Fruit fly (Drosophila melanogaster) whole organism, embryonic: ENCODE results near the gene fend.

Experiments used
- Adf1 ChIP-seq: fragments of 200-800 bp; sonication (Bioruptor generic); IDR thresholded peaks from 2 replicates; pipeline ENCODE4 v1.3.6; 2022; ENCODE audit warnings: missing biosample characterization, missing genetic modification characterization
- CG10543 ChIP-seq: fragments of 200-800 bp; sonication (Bioruptor generic); optimal IDR thresholded peaks from 3 replicates; lab custom pipeline; 2017; ENCODE audit warnings: missing biosample characterization, mild to moderate bottlenecking, missing genetic modification characterization, moderate library complexity
- CG11398 ChIP-seq: fragments of 200-800 bp; sonication (Bioruptor generic); optimal IDR thresholded peaks from 2 replicates; lab custom pipeline; 2016; ENCODE audit warnings: missing biosample characterization, missing genetic modification characterization
- CG1233 ChIP-seq: fragments of 200-800 bp; sonication (Bioruptor generic); optimal IDR thresholded peaks from 4 replicates; lab custom pipeline; 2018; ENCODE audit warnings: missing biosample characterization, mild to moderate bottlenecking, missing genetic modification characterization
- CG13624 ChIP-seq: fragments of 200-800 bp; sonication (Bioruptor generic); optimal IDR thresholded peaks from 2 replicates; lab custom pipeline; 2016; ENCODE audit warnings: missing biosample characterization, missing genetic modification characterization
- CG13894 ChIP-seq: fragments of 200-800 bp; sonication (Bioruptor generic); optimal IDR thresholded peaks from 3 replicates; lab custom pipeline; 2018; ENCODE audit warnings: missing biosample characterization, mild to moderate bottlenecking, missing genetic modification characterization, moderate library complexity
- CG14014 ChIP-seq: fragments of 200-800 bp; sonication (Bioruptor generic); IDR thresholded peaks from 2 replicates; pipeline ENCODE4 v1.3.6; 2022; ENCODE audit warnings: missing biosample characterization, missing genetic modification characterization
- CG18476 ChIP-seq: fragments of 200-800 bp; sonication (Bioruptor generic); optimal IDR thresholded peaks from 2 replicates; lab custom pipeline; 2016; ENCODE audit warnings: missing biosample characterization, mild to moderate bottlenecking, missing genetic modification characterization
- CG31224 ChIP-seq: fragments of 200-800 bp; sonication (Bioruptor generic); IDR thresholded peaks from 2 replicates; pipeline ENCODE4 v1.3.6; 2022; ENCODE audit warnings: missing biosample characterization, missing genetic modification characterization
- CG32767 ChIP-seq: fragments of 200-800 bp; sonication (Bioruptor generic); IDR thresholded peaks from 2 replicates; pipeline ENCODE4 v1.3.6; 2022; ENCODE audit warnings: missing biosample characterization, missing genetic modification characterization
- CG34376 ChIP-seq: fragments of 200-800 bp; sonication (Bioruptor generic); optimal IDR thresholded peaks from 2 replicates; lab custom pipeline; 2018; ENCODE audit warnings: missing biosample characterization, mild to moderate bottlenecking, missing genetic modification characterization
- CG6272 ChIP-seq: fragments of 200-800 bp; sonication (Bioruptor generic); IDR thresholded peaks from 2 replicates; pipeline ENCODE4 v1.3.6; 2022; ENCODE audit warnings: missing biosample characterization, missing genetic modification characterization
- CG7786 ChIP-seq: fragments of 200-800 bp; sonication (Bioruptor generic); optimal IDR thresholded peaks from 2 replicates; lab custom pipeline; 2016; ENCODE audit warnings: missing biosample characterization, missing genetic modification characterization
- CG7987 ChIP-seq: fragments of 200-800 bp; sonication (Bioruptor generic); optimal IDR thresholded peaks from 2 replicates; lab custom pipeline; 2018; ENCODE audit warnings: missing biosample characterization, mild to moderate bottlenecking, missing genetic modification characterization, moderate library complexity
- CG8290 ChIP-seq, 3 experiments: fragments of 200-800 bp; sonication (Bioruptor generic); optimal IDR thresholded peaks; 2 replicates each; lab custom pipeline; 2016 to 2019; ENCODE audit warnings: missing biosample characterization in 3 of 3, missing genetic modification characterization in 3 of 3, mild to moderate bottlenecking in 2 of 3, moderate library complexity in 1 of 3
- Dad ChIP-seq: fragments of 200-800 bp; sonication (Bioruptor generic); optimal IDR thresholded peaks from 3 replicates; lab custom pipeline; 2016; ENCODE audit warnings: missing biosample characterization, missing genetic modification characterization
- E2f2 ChIP-seq: fragments of 200-800 bp; sonication (Bioruptor generic); IDR thresholded peaks from 2 replicates; pipeline ENCODE4 v1.3.6; 2022; ENCODE audit warnings: missing biosample characterization, missing genetic modification characterization
- Ets65A ChIP-seq: fragments of 200-800 bp; sonication (Bioruptor generic); peaks from one replicate; lab custom pipeline; 2016; ENCODE audit warnings: missing biosample characterization, missing genetic modification characterization
- Fer1 ChIP-seq: fragments of 200-800 bp; sonication (Bioruptor generic); optimal IDR thresholded peaks from 2 replicates; lab custom pipeline; 2017; ENCODE audit warnings: missing biosample characterization, mild to moderate bottlenecking, missing genetic modification characterization
- GATAe ChIP-seq: fragments of 200-800 bp; sonication (Bioruptor generic); conservative IDR thresholded peaks from 2 replicates; pipeline ENCODE4 v1.3.6; 2022; ENCODE audit warnings: missing biosample characterization, missing genetic modification characterization
- Gsc ChIP-seq: fragments of 200-800 bp; sonication (Bioruptor generic); IDR thresholded peaks from 2 replicates; pipeline ENCODE4 v1.3.6; 2022; ENCODE audit warnings: missing biosample characterization, missing genetic modification characterization
- Hr78 ChIP-seq, 2 experiments: fragments of 200-800 bp in 1 of 2; fragments of >200 bp in 1 of 2; sonication (Bioruptor generic) in 1 of 2; optimal IDR thresholded peaks; 2 replicates each; lab custom pipeline; 2017 to 2019; ENCODE audit warnings: missing biosample characterization in 2 of 2, missing genetic modification characterization in 2 of 2, mild to moderate bottlenecking in 1 of 2, moderate library complexity in 1 of 2
- Nf-YA ChIP-seq: fragments of 200-800 bp; sonication (Bioruptor generic); IDR thresholded peaks from 2 replicates; pipeline ENCODE4 v1.3.6; 2022; ENCODE audit warnings: missing biosample characterization, missing genetic modification characterization
- ab ChIP-seq: fragments of 200-800 bp; sonication (Bioruptor generic); optimal IDR thresholded peaks from 2 replicates; lab custom pipeline; 2016; ENCODE audit warnings: missing biosample characterization, missing genetic modification characterization
- bsh ChIP-seq, 2 experiments: fragments of 200-800 bp; sonication (Bioruptor generic); optimal IDR thresholded peaks; 2 replicates each; lab custom pipeline; 2017 to 2018; ENCODE audit warnings: mild to moderate bottlenecking in 2 of 2, missing biosample characterization in 2 of 2, missing genetic modification characterization in 2 of 2, moderate library complexity in 1 of 2
- chn ChIP-seq: fragments of 200-800 bp; sonication (Bioruptor generic); optimal IDR thresholded peaks from 2 replicates; lab custom pipeline; 2016; ENCODE audit warnings: missing biosample characterization, missing genetic modification characterization
- ci ChIP-seq: fragments of 200-800 bp; sonication (Bioruptor generic); IDR thresholded peaks from 3 replicates; pipeline ENCODE4 v1.3.6; 2022; ENCODE audit warnings: missing biosample characterization, missing genetic modification characterization
- dimm ChIP-seq: fragments of 200-800 bp; sonication (Bioruptor generic); IDR thresholded peaks from 2 replicates; pipeline ENCODE4 v1.3.6; 2022; ENCODE audit warnings: missing biosample characterization, missing genetic modification characterization
- en ChIP-seq: fragments of 200-800 bp; sonication (Bioruptor generic); optimal IDR thresholded peaks from 2 replicates; lab custom pipeline; 2016; ENCODE audit warnings: missing biosample characterization, missing genetic modification characterization
- ftz-f1 ChIP-seq: fragments of 200-800 bp; sonication (Bioruptor generic); optimal IDR thresholded peaks from 2 replicates; lab custom pipeline; 2016; ENCODE audit warnings: missing biosample characterization, missing genetic modification characterization
- gro ChIP-seq: fragments of 200-800 bp; sonication (Bioruptor generic); optimal IDR thresholded peaks from 2 replicates; lab custom pipeline; 2016; ENCODE audit warnings: missing biosample characterization, missing genetic modification characterization
- hkb ChIP-seq, 2 experiments: fragments of 200-800 bp in 1 of 2; fragments of >200 bp in 1 of 2; sonication (Bioruptor generic) in 1 of 2; IDR thresholded peaks in 1 of 2; optimal IDR thresholded peaks in 1 of 2; 2 replicates each; pipeline versions ENCODE4 v1.3.6 to Lab custom; 2017 to 2022; ENCODE audit warnings: missing biosample characterization in 1 of 2, missing genetic modification characterization in 1 of 2
- kni ChIP-seq: fragments of 200-800 bp; sonication (Bioruptor generic); optimal IDR thresholded peaks from 3 replicates; lab custom pipeline; 2017; ENCODE audit warnings: mild to moderate bottlenecking, missing biosample characterization, missing genetic modification reagents, missing genetic modification characterization
- lilli ChIP-seq: fragments of 200-800 bp; sonication (Bioruptor generic); optimal IDR thresholded peaks from 3 replicates; lab custom pipeline; 2016; ENCODE audit warnings: missing biosample characterization, missing genetic modification characterization
- lmd ChIP-seq: fragments of 200-800 bp; sonication (Bioruptor generic); IDR thresholded peaks from 2 replicates; pipeline ENCODE4 v1.3.6; 2022; ENCODE audit warnings: missing biosample characterization, missing genetic modification characterization
- nau ChIP-seq: fragments of 200-800 bp; sonication (Bioruptor generic); optimal IDR thresholded peaks from 3 replicates; lab custom pipeline; 2017; ENCODE audit warnings: missing biosample characterization, mild to moderate bottlenecking, missing genetic modification characterization, missing genetic modification reagents
- nom ChIP-seq: fragments of 200-800 bp; sonication (Bioruptor generic); optimal IDR thresholded peaks from 2 replicates; lab custom pipeline; 2017; ENCODE audit warnings: missing biosample characterization, missing genetic modification characterization, mild to moderate bottlenecking, moderate library complexity, missing genetic modification reagents
- odd ChIP-seq: fragments of 200-800 bp; sonication (Bioruptor generic); optimal IDR thresholded peaks from 2 replicates; lab custom pipeline; 2017; ENCODE audit warnings: missing biosample characterization, mild to moderate bottlenecking, missing genetic modification characterization
- sqz ChIP-seq: fragments of 200-800 bp; sonication (Bioruptor generic); optimal IDR thresholded peaks from 3 replicates; lab custom pipeline; 2018; ENCODE audit warnings: missing biosample characterization, mild to moderate bottlenecking, missing genetic modification characterization

The fend gene

DNA sequence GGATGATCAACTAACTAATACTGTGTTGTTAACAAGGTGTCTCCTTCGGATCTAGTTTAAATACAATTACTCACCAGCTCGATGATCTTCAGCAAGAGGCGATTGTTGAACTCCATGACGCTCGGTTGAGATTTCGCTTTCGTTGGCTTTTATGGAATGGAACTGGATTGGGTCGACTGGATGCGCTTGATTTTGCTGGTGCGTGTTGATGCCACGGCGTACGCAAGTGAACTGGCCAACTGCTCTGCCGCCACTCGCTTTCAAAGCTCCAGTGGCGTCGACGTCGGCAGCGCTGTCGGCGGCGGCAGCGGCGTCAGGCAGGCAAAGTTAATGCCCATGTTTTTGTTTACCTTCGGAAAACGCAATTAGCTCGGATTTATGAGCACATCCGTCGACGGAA is 56.6 kb downstream of the fend start, which contains the start of gene CG44325 (continued):
- TF ChIP-seq CG8290 (GFP tag; optimal IDR thresholded peaks at IDR 0.05; lab: Kevin White, UChicago) = no peak
- peak in 1 of 2 experiments; percentile 70 for TF ChIP-seq CG8290 (tag; optimal IDR thresholded peaks at IDR 0.05; lab: Kevin White, UChicago)
- TF ChIP-seq E2f2 (GFP tag; lab: Robert Waterston, UW) = 0 out of 2 replicates have a peak, but pooled peaks have one; percentile 7
- no peak for TF ChIP-seq dimm (GFP tag; lab: Robert Waterston, UW)
- TF ChIP-seq CG13624 (GFP tag; lab: Kevin White, UChicago) = peak; percentile 29
- TF ChIP-seq CG1233 (GFP tag; lab: Kevin White, UChicago) = no peak
- TF ChIP-seq CG14014 (GFP tag; lab: Robert Waterston, UW) = no peak
- no peak for TF ChIP-seq Dad (GFP tag; lab: Kevin White, UChicago)
- no peak for TF ChIP-seq Gsc
- TF ChIP-seq ab (GFP tag; lab: Kevin White, UChicago) = no peak
- TF ChIP-seq CG10543 (GFP tag; lab: Kevin White, UChicago) = peak; percentile 23
- TF ChIP-seq ftz-f1 (GFP tag; lab: Kevin White, UChicago) = peak; percentile 16
- peak; percentile 57; the same call in 2 of the 3 replicates for TF ChIP-seq ci (GFP tag; lab: Robert Waterston, UW)
- TF ChIP-seq CG32767 = no peak
- TF ChIP-seq hkb (optimal IDR thresholded peaks at IDR 0.05; lab: Kevin White, UChicago) = no peak
- peak; percentile 44; the same call in 1 of the 2 replicates for TF ChIP-seq hkb (GFP tag; IDR thresholded peaks at IDR 0.05; lab: Robert Waterston, UW)
- TF ChIP-seq en = no peak
- TF ChIP-seq Fer1 (GFP tag; lab: Kevin White, UChicago) = peak; percentile 32
- TF ChIP-seq CG11398 (GFP tag; lab: Kevin White, UChicago) = peak; percentile 16
- no peak for TF ChIP-seq nau
- TF ChIP-seq CG31224 (GFP tag; lab: Robert Waterston, UW) = no peak
- TF ChIP-seq CG13894 (tag; lab: Kevin White, UChicago) = peak; percentile 45
- TF ChIP-seq Ets65A (GFP tag; lab: Kevin White, UChicago) = no peak
- TF ChIP-seq odd = peak; percentile 30
- TF ChIP-seq CG18476 (GFP tag; lab: Kevin White, UChicago) = peak; percentile 8
- TF ChIP-seq bsh (GFP tag; optimal IDR thresholded peaks at IDR 0.05; lab: Kevin White, UChicago) = peak in 1 of 2 experiments; percentile 33
- peak; percentile 31 for TF ChIP-seq CG34376 (GFP tag; lab: Kevin White, UChicago)
- peak; percentile 96 for TF ChIP-seq Adf1 (GFP tag; lab: Robert Waterston, UW)
- peak; percentile 19 for TF ChIP-seq kni (GFP tag; lab: Kevin White, UChicago)
- TF ChIP-seq gro (GFP tag; lab: Kevin White, UChicago) = peak; percentile 48
- no peak for TF ChIP-seq lmd (GFP tag; lab: Robert Waterston, UW)
- TF ChIP-seq CG7786 (GFP tag; lab: Kevin White, UChicago) = no peak
- TF ChIP-seq lilli (GFP tag; lab: Kevin White, UChicago) = no peak
- no peak for TF ChIP-seq Nf-YA (GFP tag; lab: Robert Waterston, UW)
- TF ChIP-seq CG6272 (GFP tag; lab: Robert Waterston, UW) = no peak
- peak; percentile 53 for TF ChIP-seq CG7987 (GFP tag; lab: Kevin White, UChicago)

- TF ChIP-seq GATAe (GFP tag; lab: Robert Waterston, UW) (no peak), nom (peak; percentile 82), CG13624 (GFP tag; lab: Kevin White, UChicago) (peak; percentile 21), chn (no peak), sqz (GFP tag; lab: Kevin White, UChicago) (peak; percentile 64), Hr78 (GFP tag; optimal IDR thresholded peaks at IDR 0.05; lab: Kevin White, UChicago) (peak in 1 of 2 experiments; percentile 23)
These were observed 57.3 kb downstream of the fend start for dm6 chrX:9077558-9077957.
